Fruit fly (Drosophila melanogaster) S2 (cell line): Measurements from ENCODE around the gene Cdc37.

ENCODE experiments used
- CG8478 ChIP-seq: fragments of >200 bp; optimal IDR thresholded peaks from 2 replicates; lab custom pipeline; 2018
- CTCF ChIP-seq, 2 experiments: fragments of >200 bp; optimal IDR thresholded peaks; 2 replicates each; lab custom pipeline; 2018

DNA sequence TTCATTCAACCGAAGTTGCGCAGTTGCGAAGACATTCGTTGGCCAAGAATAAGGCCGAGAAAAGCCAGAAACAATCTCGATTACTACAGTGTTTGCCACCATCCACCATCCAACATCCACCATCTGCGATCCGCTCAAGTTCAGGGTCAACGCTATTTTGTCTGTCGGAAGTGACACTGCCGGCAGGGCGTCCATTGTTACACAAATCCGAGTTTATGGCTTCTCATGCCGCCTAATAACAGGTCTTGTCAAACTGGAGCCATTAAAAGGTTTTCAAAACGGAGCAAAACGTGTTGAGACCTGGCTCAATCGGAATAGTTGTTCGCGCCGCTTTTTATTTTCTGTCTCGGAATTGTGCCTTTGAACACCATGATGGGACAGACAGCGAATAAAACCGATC lies 23.6 kb downstream of the Cdc37 start:
- TF ChIP-seq CTCF (optimal IDR thresholded peaks at IDR 0.05; lab: Kevin White, UChicago) (no peak), CG8478 (no peak)
